Worm (Caenorhabditis elegans) whole organism, young adult: ENCODE measurements around the gene alkb-7.

ENCODE experiments used
- C06A6.2 ChIP-seq: fragments of 200-800 bp; sonication (Bioruptor generic); conservative IDR thresholded peaks from 2 replicates; pipeline ENCODE4 v1.3.6; 2022; ENCODE audit warnings: missing genetic modification characterization, missing compliant biosample characterization
- D2030.7 ChIP-seq: fragments of 200-800 bp; sonication (Bioruptor generic); IDR thresholded peaks from 2 replicates; pipeline ENCODE4 v1.3.6; 2022; ENCODE audit warnings: missing genetic modification reagents, missing genetic modification characterization, missing compliant biosample characterization
- F49E8.2 ChIP-seq: sonication (generic microtip); optimal IDR thresholded peaks from 3 replicates; lab custom pipeline; 2017; ENCODE audit warnings: missing genetic modification characterization, mild to moderate bottlenecking, missing compliant biosample characterization, antibody characterized with exemption, moderate library complexity; ENCODE audit not compliant: insufficient read depth
- F57A8.1 ChIP-seq: fragments of 200-800 bp; sonication (Bioruptor generic); optimal IDR thresholded peaks from 2 replicates; lab custom pipeline; 2018; ENCODE audit warnings: mild to moderate bottlenecking, missing genetic modification characterization, moderate library complexity, missing compliant biosample characterization
- F57C9.4 ChIP-seq: sonication (generic microtip); optimal IDR thresholded peaks from 2 replicates; lab custom pipeline; 2017; ENCODE audit warnings: mild to moderate bottlenecking, missing genetic modification characterization, missing compliant biosample characterization
- K11D2.4 ChIP-seq: fragments of 200-800 bp; sonication (Bioruptor generic); IDR thresholded peaks from 2 replicates; pipeline ENCODE4 v1.3.6; 2022; ENCODE audit warnings: missing genetic modification reagents, missing genetic modification characterization, missing compliant biosample characterization
- Y53F4B.3 ChIP-seq: fragments of 200-800 bp; sonication (Bioruptor generic); IDR thresholded peaks from 2 replicates; pipeline ENCODE4 v1.3.6; 2022; ENCODE audit warnings: missing genetic modification reagents, missing genetic modification characterization, missing compliant biosample characterization
- Y53G8AR.9 ChIP-seq: fragments of 200-800 bp; sonication (Bioruptor generic); conservative IDR thresholded peaks from 2 replicates; pipeline ENCODE4 v1.3.6; 2022; ENCODE audit warnings: missing genetic modification reagents, missing genetic modification characterization, missing compliant biosample characterization
- Y67H2A.10 ChIP-seq: fragments of 200-800 bp; sonication (Bioruptor generic); conservative IDR thresholded peaks from 2 replicates; pipeline ENCODE4 v1.3.6; 2022; ENCODE audit warnings: missing genetic modification reagents, missing genetic modification characterization, missing compliant biosample characterization
- Y95B8A.8 ChIP-seq: fragments of 200-800 bp; sonication (Bioruptor generic); IDR thresholded peaks from 2 replicates; pipeline ENCODE4 v1.3.6; 2022; ENCODE audit warnings: missing genetic modification reagents, missing genetic modification characterization, missing compliant biosample characterization
- attf-3 ChIP-seq: fragments of 200-800 bp; sonication (Bioruptor generic); conservative IDR thresholded peaks from 2 replicates; pipeline ENCODE4 v1.3.6; 2022; ENCODE audit warnings: missing genetic modification reagents, missing genetic modification characterization, missing compliant biosample characterization
- cebp-2 ChIP-seq: fragments of 200-800 bp; sonication (Bioruptor generic); IDR thresholded peaks from 2 replicates; pipeline ENCODE4 v1.3.6; 2022; ENCODE audit warnings: missing genetic modification characterization, missing compliant biosample characterization
- ceh-40 ChIP-seq: fragments of 200-800 bp; sonication (Bioruptor generic); IDR thresholded peaks from 2 replicates; pipeline ENCODE4 v1.3.6; 2022; ENCODE audit warnings: missing genetic modification characterization, missing compliant biosample characterization
- ceh-79 ChIP-seq: sonication (generic microtip); optimal IDR thresholded peaks from 2 replicates; lab custom pipeline; 2017; ENCODE audit warnings: mild to moderate bottlenecking, missing genetic modification characterization, missing compliant biosample characterization
- dox-1 ChIP-seq: fragments of 200-800 bp; sonication (Bioruptor generic); IDR thresholded peaks from 2 replicates; pipeline ENCODE4 v1.3.6; 2022; ENCODE audit warnings: missing genetic modification reagents, missing genetic modification characterization, missing compliant biosample characterization
- egl-44 ChIP-seq: fragments of 200-800 bp; sonication (Bioruptor generic); IDR thresholded peaks from 2 replicates; pipeline ENCODE4 v1.3.6; 2022; ENCODE audit warnings: missing genetic modification reagents, missing genetic modification characterization, missing compliant biosample characterization
- fkh-3 ChIP-seq: sonication (generic microtip); optimal IDR thresholded peaks from 2 replicates; lab custom pipeline; 2016; ENCODE audit warnings: mild to moderate bottlenecking, missing genetic modification characterization, missing compliant biosample characterization
- hrde-1 ChIP-seq: sonication (generic microtip); optimal IDR thresholded peaks from 2 replicates; lab custom pipeline; 2016; ENCODE audit warnings: missing genetic modification characterization, mild to moderate bottlenecking, missing compliant biosample characterization, moderate library complexity, missing genotype, missing genetic modification reagents, borderline replicate concordance
- lag-1 ChIP-seq: fragments of 200-800 bp; sonication (Bioruptor generic); IDR thresholded peaks from 2 replicates; pipeline ENCODE4 v1.3.6; 2022; ENCODE audit warnings: missing genetic modification reagents, missing genetic modification characterization, missing compliant biosample characterization
- lin-26 ChIP-seq: fragments of 200-800 bp; sonication (Bioruptor generic); IDR thresholded peaks from 2 replicates; pipeline ENCODE4 v1.3.6; 2022; ENCODE audit warnings: missing genetic modification reagents, missing genetic modification characterization, missing compliant biosample characterization
- lin-40 ChIP-seq: sonication (generic microtip); optimal IDR thresholded peaks from 2 replicates; lab custom pipeline; 2016; ENCODE audit warnings: missing genetic modification characterization, mild to moderate bottlenecking, missing compliant biosample characterization, missing genotype, missing genetic modification reagents
- lin-54 ChIP-seq: fragments of 200-800 bp; sonication (Bioruptor generic); optimal IDR thresholded peaks from 2 replicates; lab custom pipeline; 2018; ENCODE audit warnings: mild to moderate bottlenecking, missing genetic modification characterization, missing compliant biosample characterization
- lsl-1 ChIP-seq: fragments of 200-800 bp; sonication (Bioruptor generic); optimal IDR thresholded peaks from 2 replicates; lab custom pipeline; 2018; ENCODE audit warnings: mild to moderate bottlenecking, missing genetic modification characterization, moderate library complexity, missing compliant biosample characterization
- mel-28 ChIP-seq: sonication (generic microtip); optimal IDR thresholded peaks from 2 replicates; lab custom pipeline; 2016; ENCODE audit warnings: borderline replicate concordance, mild to moderate bottlenecking, missing genetic modification characterization, missing compliant biosample characterization
- mes-4 ChIP-seq: sonication (generic microtip); optimal IDR thresholded peaks from 2 replicates; lab custom pipeline; 2016; ENCODE audit warnings: missing genotype, missing genetic modification characterization, missing compliant biosample characterization
- nfya-2 ChIP-seq: fragments of 200-800 bp; sonication (Bioruptor generic); IDR thresholded peaks from 2 replicates; pipeline ENCODE4 v1.3.6; 2022; ENCODE audit warnings: missing genetic modification reagents, missing genetic modification characterization, missing compliant biosample characterization
- pha-4 ChIP-seq: fragments of 150-350 bp; sonication (generic microtip); optimal IDR thresholded peaks from 2 replicates; lab custom pipeline; 2014; ENCODE audit warnings: missing biosample characterization, missing genetic modification reagents, missing genetic modification characterization
- rcor-1 ChIP-seq: fragments of 200-800 bp; sonication (Bioruptor generic); IDR thresholded peaks from 2 replicates; pipeline ENCODE4 v1.3.6; 2022; ENCODE audit warnings: missing genetic modification reagents, missing genetic modification characterization, missing compliant biosample characterization
- snpc-1.1 ChIP-seq: sonication (generic microtip); optimal IDR thresholded peaks from 2 replicates; lab custom pipeline; 2017; ENCODE audit warnings: missing genetic modification characterization, mild to moderate bottlenecking, missing compliant biosample characterization, antibody characterized with exemption, moderate library complexity, missing genotype, missing genetic modification reagents; ENCODE audit not compliant: insufficient read depth
- snpc-1.3 ChIP-seq: sonication (generic microtip); optimal IDR thresholded peaks from 2 replicates; lab custom pipeline; 2017; ENCODE audit warnings: missing genetic modification characterization, mild to moderate bottlenecking, missing compliant biosample characterization, antibody characterized with exemption, moderate library complexity, missing genotype, missing genetic modification reagents; ENCODE audit not compliant: insufficient read depth
- snpc-3.4 ChIP-seq: sonication (generic microtip); optimal IDR thresholded peaks from 2 replicates; lab custom pipeline; 2017; ENCODE audit warnings: missing genetic modification characterization, mild to moderate bottlenecking, missing compliant biosample characterization, antibody characterized with exemption, moderate library complexity, missing genotype, missing genetic modification reagents
- snpc-4 ChIP-seq, 5 experiments: fragments of 150-350 bp in 1 of 5; sonication (generic microtip) in 4 of 5; optimal IDR thresholded peaks; 2 replicates each; lab custom pipeline; 2014 to 2018; ENCODE audit warnings: missing genetic modification characterization in 5 of 5, missing biosample characterization in 3 of 5, antibody characterized with exemption in 2 of 5, mild to moderate bottlenecking in 2 of 5, missing compliant biosample characterization in 2 of 5, missing genotype in 2 of 5, moderate library complexity in 2 of 5, missing genetic modification reagents in 1 of 5
- tbp1 ChIP-seq: fragments of 200-800 bp; sonication (Bioruptor generic); optimal IDR thresholded peaks from 2 replicates; lab custom pipeline; 2018; ENCODE audit warnings: mild to moderate bottlenecking, missing genetic modification characterization, missing compliant biosample characterization
- xnd-1 ChIP-seq: sonication (generic microtip); optimal IDR thresholded peaks from 2 replicates; lab custom pipeline; 2016; ENCODE audit warnings: missing genotype, missing genetic modification reagents, missing genetic modification characterization, missing compliant biosample characterization
- zfh-2 ChIP-seq: fragments of 200-800 bp; sonication (Bioruptor generic); conservative IDR thresholded peaks from 2 replicates; pipeline ENCODE4 v1.3.6; 2022; ENCODE audit warnings: missing genetic modification reagents, missing genetic modification characterization, missing compliant biosample characterization
- ztf-25 ChIP-seq: fragments of 200-800 bp; sonication (Bioruptor generic); IDR thresholded peaks from 2 replicates; pipeline ENCODE4 v1.3.6; 2022; ENCODE audit warnings: missing genetic modification reagents, missing genetic modification characterization, missing compliant biosample characterization
- ztf-28 ChIP-seq: fragments of 200-800 bp; sonication (Bioruptor generic); IDR thresholded peaks from 2 replicates; pipeline ENCODE4 v1.3.6; 2022; ENCODE audit warnings: missing genetic modification reagents, missing genetic modification characterization, missing compliant biosample characterization
- ztf-3 ChIP-seq: fragments of 200-800 bp; sonication (Bioruptor generic); optimal IDR thresholded peaks from 2 replicates; lab custom pipeline; 2018; ENCODE audit warnings: mild to moderate bottlenecking, missing genetic modification characterization, missing compliant biosample characterization

alkb-7 gene

DNA sequence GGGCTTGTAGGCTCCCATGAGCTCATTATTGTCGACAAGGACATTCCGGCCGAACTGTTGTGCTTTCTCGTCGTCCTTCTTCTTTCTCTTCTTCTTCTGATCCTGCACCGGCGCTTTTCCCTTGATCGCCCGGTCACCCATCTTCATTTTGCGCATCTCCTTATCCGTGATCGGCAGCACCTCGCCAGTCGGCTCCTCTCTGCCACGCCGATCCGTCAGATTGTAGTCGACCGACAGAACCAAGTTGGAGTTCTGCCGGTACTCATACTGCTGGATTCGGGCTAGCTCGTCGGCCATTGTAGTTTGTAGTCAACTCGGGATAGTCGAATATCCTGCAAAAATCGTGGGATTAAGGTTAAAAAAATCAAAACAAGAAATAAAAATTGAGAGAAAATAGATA is 51.4 kb downstream of the alkb-7 start, which contains the start of gene snrp-200 (continued):
- TF ChIP-seq mes-4 (tag; lab: Kevin White, UChicago) (no peak), snpc-4 (GFP tag; optimal IDR thresholded peaks at IDR 0.05; lab: Kevin White, UChicago) (no peak), snpc-4 (tag; optimal IDR thresholded peaks at IDR 0.05; lab: Kevin White, UChicago) (no peak), fkh-3 (peak; percentile 39), C06A6.2 (GFP tag; lab: Robert Waterston, UW) (no peak), attf-3 (GFP tag; lab: Robert Waterston, UW) (0 out of 2 replicates have a peak, but pooled peaks have one; percentile 9), pha-4 (no peak), Y67H2A.10 (GFP tag; lab: Robert Waterston, UW) (no peak), ztf-3 (GFP tag; lab: Kevin White, UChicago) (no peak), ztf-25 (GFP tag; lab: Robert Waterston, UW) (0 out of 2 replicates have a peak, but pooled peaks have one; percentile 35), Y95B8A.8 (GFP tag; lab: Robert Waterston, UW) (no peak), F49E8.2 (tag; lab: Kevin White, UChicago) (no peak), ceh-40 (GFP tag; lab: Robert Waterston, UW) (no peak), K11D2.4 (GFP tag; lab: Robert Waterston, UW) (no peak), egl-44 (GFP tag; lab: Robert Waterston, UW) (no peak), cebp-2 (no peak), xnd-1 (tag; lab: Kevin White, UChicago) (peak; percentile 14), Y53G8AR.9 (GFP tag; lab: Robert Waterston, UW) (peak; percentile 73), lin-54 (GFP tag; lab: Kevin White, UChicago) (peak; percentile 0), D2030.7 (GFP tag; lab: Robert Waterston, UW) (no peak), F57C9.4 (tag; lab: Kevin White, UChicago) (no peak), lsl-1 (no peak), ceh-79 (tag; lab: Kevin White, UChicago) (no peak), rcor-1 (GFP tag; lab: Robert Waterston, UW) (no peak), snpc-3.4 (tag; lab: Kevin White, UChicago) (no peak), nfya-2 (0 out of 2 replicates have a peak, but pooled peaks have one; percentile 9), tbp1 (GFP tag; lab: Kevin White, UChicago) (no peak), lin-26 (GFP tag; lab: Robert Waterston, UW) (peak; percentile 54; the same call in 1 of the 2 replicates), hrde-1 (peak; percentile 73), snpc-1.3 (tag; lab: Kevin White, UChicago) (no peak), lag-1 (GFP tag; lab: Robert Waterston, UW) (no peak), ztf-28 (GFP tag; lab: Robert Waterston, UW) (no peak), F57A8.1 (peak; percentile 23), lin-40 (tag; lab: Kevin White, UChicago) (no peak), Y53F4B.3 (no peak), mel-28 (tag; lab: Kevin White, UChicago) (no peak), dox-1 (0 out of 2 replicates have a peak, but pooled peaks have one; percentile 24), snpc-1.1 (tag; lab: Kevin White, UChicago) (no peak), zfh-2 (GFP tag; lab: Robert Waterston, UW) (peak; percentile 76)
